Worm (Caenorhabditis elegans) whole organism, L4/young adult: Measurements from ENCODE around the gene pix-1.

ENCODE experiments used
- W03F9.2 ChIP-seq: fragments of 150-350 bp; optimal IDR thresholded peaks from 2 replicates; lab custom pipeline; 2014; ENCODE audit warnings: missing biosample characterization, missing genetic modification characterization
- him-1 ChIP-seq: sonication (generic microtip); optimal IDR thresholded peaks from 2 replicates; lab custom pipeline; 2016; ENCODE audit warnings: missing genotype, missing genetic modification reagents, missing genetic modification characterization, missing compliant biosample characterization

DNA sequence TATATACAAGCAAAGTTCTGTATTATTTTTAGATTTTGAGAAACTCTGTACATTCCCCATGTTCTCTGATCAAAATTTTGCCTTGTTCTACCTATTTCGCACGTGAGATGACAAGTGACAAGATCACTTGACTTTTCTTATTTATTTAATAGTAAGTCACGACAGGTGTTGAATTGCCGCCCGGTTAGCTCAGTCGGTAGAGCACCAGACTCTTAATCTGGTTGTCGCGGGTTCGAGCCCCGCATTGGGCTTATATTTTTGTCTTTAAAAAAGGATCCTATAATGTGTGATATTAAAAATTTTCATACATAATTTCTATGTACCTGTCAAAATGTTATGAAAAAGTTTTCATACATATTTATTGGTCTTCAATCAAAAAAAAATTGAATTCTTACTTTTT, 12.4 kb upstream of the pix-1 start:
- TF ChIP-seq W03F9.2 (tag; lab: Kevin White, UChicago) (no peak), him-1 (tag; lab: Kevin White, UChicago) (no peak)
